Fruit fly (Drosophila melanogaster) whole organism, prepupa: ENCODE measurements around the gene Strip.

Experiments
- CG8319 ChIP-seq: fragments of 200-800 bp; sonication (Bioruptor generic); optimal IDR thresholded peaks from 3 replicates; lab custom pipeline; 2016; ENCODE audit warnings: missing biosample characterization, missing genetic modification characterization
- Gug ChIP-seq: fragments of 200-800 bp; sonication (Bioruptor generic); IDR thresholded peaks from 2 replicates; pipeline ENCODE4 v1.3.6; 2022; ENCODE audit warnings: missing biosample characterization, missing genetic modification characterization
- Hr39 ChIP-seq: fragments of 200-800 bp; sonication (Bioruptor generic); optimal IDR thresholded peaks from 2 replicates; lab custom pipeline; 2016; ENCODE audit warnings: missing biosample characterization, missing genetic modification characterization
- Hr4 ChIP-seq: fragments of 200-800 bp; sonication (Bioruptor generic); optimal IDR thresholded peaks from 3 replicates; lab custom pipeline; 2016; ENCODE audit warnings: missing biosample characterization, missing genetic modification characterization
- Sox102F ChIP-seq: fragments of 200-800 bp; sonication (Bioruptor generic); optimal IDR thresholded peaks from 2 replicates; lab custom pipeline; 2016; ENCODE audit warnings: missing biosample characterization, mild to moderate bottlenecking, missing genetic modification characterization
- fd59A ChIP-seq: fragments of 200-800 bp; sonication (Bioruptor generic); optimal IDR thresholded peaks from 2 replicates; lab custom pipeline; 2017; ENCODE audit warnings: missing biosample characterization, mild to moderate bottlenecking, missing genetic modification characterization, missing genetic modification reagents
- pdm3 ChIP-seq: fragments of 200-800 bp; sonication (Bioruptor generic); optimal IDR thresholded peaks from 3 replicates; lab custom pipeline; 2016; ENCODE audit warnings: missing biosample characterization, missing genetic modification characterization
- spab ChIP-seq: fragments of 200-800 bp; sonication (Bioruptor generic); optimal IDR thresholded peaks from 2 replicates; lab custom pipeline; 2017; ENCODE audit warnings: missing biosample characterization, mild to moderate bottlenecking, missing genetic modification characterization, missing genetic modification reagents
- ss ChIP-seq, 2 experiments: fragments of 200-800 bp; sonication (Bioruptor generic); optimal IDR thresholded peaks; 2 replicates in 1 of 2; 3 replicates in 1 of 2; lab custom pipeline; 2017 to 2018; ENCODE audit warnings: mild to moderate bottlenecking in 2 of 2, missing biosample characterization in 2 of 2, missing genetic modification characterization in 2 of 2, moderate library complexity in 1 of 2

DNA sequence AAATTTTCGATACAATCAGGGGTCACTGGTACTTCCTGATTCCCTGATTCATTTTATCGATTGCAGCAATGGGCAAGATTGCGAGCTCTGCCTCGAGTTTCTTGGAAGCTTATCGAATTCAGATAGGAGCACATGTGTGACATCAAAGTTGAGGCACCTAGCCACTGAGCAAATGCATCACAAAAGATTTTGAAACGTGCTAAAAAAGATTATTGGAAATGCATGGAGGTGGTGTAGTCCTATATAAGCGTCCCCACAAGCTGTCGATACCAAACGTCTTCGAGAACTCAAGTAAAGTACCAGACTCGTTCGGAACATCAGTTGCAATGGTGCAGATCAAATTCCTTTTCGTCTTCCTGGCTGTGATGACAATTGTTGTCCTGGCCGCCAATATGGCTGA, 14.6 kb downstream of the Strip start, which contains the start of gene Drsl2:
- TF ChIP-seq fd59A (GFP tag; lab: Kevin White, UChicago) = no peak
- no peak for TF ChIP-seq Gug
- TF ChIP-seq Hr39 = no peak
- no peak for TF ChIP-seq ss (GFP tag; optimal IDR thresholded peaks at IDR 0.05; lab: Kevin White, UChicago)
- TF ChIP-seq Sox102F (GFP tag; lab: Kevin White, UChicago) = no peak
- no peak for TF ChIP-seq spab (GFP tag; lab: Kevin White, UChicago)
- no peak for TF ChIP-seq CG8319
- TF ChIP-seq Hr4 = no peak
- no peak for TF ChIP-seq pdm3
